Worm (Caenorhabditis elegans) whole organism, L2 larva: ENCODE measurements around the gene W01D2.1.
A peak's percentile ranks its signal among the peaks of the same experiment; 100 is the strongest.

Experiments
- blmp-1 ChIP-seq: sonication (generic microtip); optimal IDR thresholded peaks from 2 replicates; lab custom pipeline; 2017; ENCODE audit warnings: missing genetic modification characterization, mild to moderate bottlenecking, missing compliant biosample characterization, antibody characterized with exemption, moderate library complexity; ENCODE audit not compliant: insufficient read depth
- crh-2 ChIP-seq: sonication (generic microtip); optimal IDR thresholded peaks from 2 replicates; lab custom pipeline; 2017; ENCODE audit warnings: missing biosample characterization, missing genetic modification characterization
- egl-27 ChIP-seq: sonication (generic microtip); optimal IDR thresholded peaks from 3 replicates; lab custom pipeline; 2017; ENCODE audit warnings: missing biosample characterization, missing genetic modification reagents, missing genetic modification characterization
- fos-1 ChIP-seq: fragments of 150-350 bp; optimal IDR thresholded peaks from 2 replicates; lab custom pipeline; 2014; ENCODE audit warnings: missing biosample characterization, missing genetic modification characterization
- lin-13 ChIP-seq: fragments of 150-350 bp; optimal IDR thresholded peaks from 2 replicates; lab custom pipeline; 2014; ENCODE audit warnings: missing biosample characterization, missing genetic modification reagents, missing genetic modification characterization
- lin-39 ChIP-seq: fragments of 150-350 bp; optimal IDR thresholded peaks from 2 replicates; lab custom pipeline; 2014; ENCODE audit warnings: missing biosample characterization, missing genetic modification reagents, missing genetic modification characterization
- lsy-2 ChIP-seq, 2 experiments: fragments of 150-350 bp in 1 of 2; sonication (generic microtip) in 1 of 2; optimal IDR thresholded peaks; 2 replicates each; lab custom pipeline; 2014 to 2017; ENCODE audit warnings: missing biosample characterization in 2 of 2, missing genetic modification characterization in 2 of 2
- mbf-1 ChIP-seq: sonication (generic microtip); optimal IDR thresholded peaks from 2 replicates; lab custom pipeline; 2017; ENCODE audit warnings: missing biosample characterization, missing genetic modification characterization
- skn-1 ChIP-seq: sonication (generic microtip); optimal IDR thresholded peaks from 2 replicates; lab custom pipeline; 2017; ENCODE audit warnings: missing biosample characterization, missing genetic modification characterization
- unc-55 ChIP-seq: fragments of 150-350 bp; sonication (generic microtip); optimal IDR thresholded peaks from 3 replicates; lab custom pipeline; 2014; ENCODE audit warnings: missing biosample characterization, missing genetic modification reagents, missing genetic modification characterization

DNA sequence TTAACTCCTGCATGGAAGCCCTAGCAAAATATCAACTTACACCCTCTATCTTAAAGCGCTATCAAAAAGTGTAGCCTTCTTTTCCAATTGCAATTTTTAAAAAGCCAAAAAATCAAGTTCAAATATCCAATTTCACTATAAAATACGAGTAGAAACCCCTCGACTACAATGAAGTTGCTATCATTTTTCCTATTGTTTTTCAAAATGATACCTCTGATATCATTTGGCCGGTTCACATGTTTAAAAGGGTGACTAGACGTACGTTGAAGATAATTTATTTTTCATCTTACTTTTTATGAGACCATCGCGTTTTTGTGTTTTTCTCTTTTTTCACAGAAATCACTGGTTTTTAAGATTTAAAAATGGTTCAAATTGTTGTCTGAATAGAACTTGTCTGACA, 36.2 kb downstream of the W01D2.1 start, which contains the start of gene R05H10.1:
- no peak for TF ChIP-seq crh-2
- peak; percentile 28 for TF ChIP-seq fos-1
- no peak for TF ChIP-seq unc-55 (GFP tag; lab: Kevin White, UChicago)
- TF ChIP-seq skn-1 (tag; lab: Kevin White, UChicago), result no peak
- TF ChIP-seq lin-13, result no peak
- TF ChIP-seq blmp-1 (tag; lab: Kevin White, UChicago), result no peak
- TF ChIP-seq egl-27, result no peak
- TF ChIP-seq lin-39 (tag; lab: Kevin White, UChicago), result no peak
- no peak for TF ChIP-seq lsy-2 (tag; optimal IDR thresholded peaks at IDR 0.05; lab: Kevin White, UChicago)
- TF ChIP-seq mbf-1 (tag; lab: Kevin White, UChicago), result no peak
